Worm (Caenorhabditis elegans) whole organism, L4/young adult: ENCODE measurements around the gene gei-13.

Source experiments
- W03F9.2 ChIP-seq: fragments of 150-350 bp; optimal IDR thresholded peaks from 2 replicates; lab custom pipeline; 2014; ENCODE audit warnings: missing biosample characterization, missing genetic modification characterization
- dao-5 ChIP-seq: sonication (generic microtip); optimal IDR thresholded peaks from 2 replicates; lab custom pipeline; 2016; ENCODE audit warnings: missing genotype, missing genetic modification characterization, moderate library complexity, missing compliant biosample characterization
- him-1 ChIP-seq: sonication (generic microtip); optimal IDR thresholded peaks from 2 replicates; lab custom pipeline; 2016; ENCODE audit warnings: missing genotype, missing genetic modification reagents, missing genetic modification characterization, missing compliant biosample characterization

The gei-13 gene

ce11 chrIII:9595563-9595962 is 41.4 kb downstream of the gei-13 start, which contains the start of gene rom-2:
Gene rom-2, minus strand, starts transcription at chrIII:9595663.
- no peak for TF ChIP-seq dao-5 (tag; lab: Kevin White, UChicago)

ce11 chrIII:9592118-9592517 is 44.8 kb downstream of the gei-13 start, which contains the start of gene acox-1.5:
Gene acox-1.5, minus strand, starts transcription at chrIII:9592192.
- no peak for TF ChIP-seq him-1 (tag; lab: Kevin White, UChicago)
- TF ChIP-seq W03F9.2 (tag; lab: Kevin White, UChicago) = no peak
- no peak for TF ChIP-seq dao-5 (tag; lab: Kevin White, UChicago)

ce11 chrIII:9590212-9590611 is 46.7 kb downstream of the gei-13 start:
- no peak for TF ChIP-seq him-1 (tag; lab: Kevin White, UChicago)
- TF ChIP-seq W03F9.2 (tag; lab: Kevin White, UChicago) = no peak
- TF ChIP-seq dao-5 (tag; lab: Kevin White, UChicago) = no peak

ce11 chrIII:9585314-9585713 is 51.6 kb downstream of the gei-13 start:
- no peak for TF ChIP-seq W03F9.2 (tag; lab: Kevin White, UChicago)
- TF ChIP-seq him-1 (tag; lab: Kevin White, UChicago) = no peak
- TF ChIP-seq dao-5 (tag; lab: Kevin White, UChicago) = no peak

ce11 chrIII:9583224-9583623 is 53.7 kb downstream of the gei-13 start:
- TF ChIP-seq him-1 (tag; lab: Kevin White, UChicago) (no peak), dao-5 (tag; lab: Kevin White, UChicago) (no peak), W03F9.2 (tag; lab: Kevin White, UChicago) (no peak)

ce11 chrIII:9582240-9582639 is 54.7 kb downstream of the gei-13 start, which contains the start of gene C48B4.3:
Gene C48B4.3, minus strand, starts transcription at chrIII:9582388.
- TF ChIP-seq W03F9.2 (tag; lab: Kevin White, UChicago) (no peak), him-1 (tag; lab: Kevin White, UChicago) (no peak), dao-5 (tag; lab: Kevin White, UChicago) (no peak)
